Fruit fly (Drosophila melanogaster) whole organism, embryonic: ENCODE data around the gene msb1l.

Experiments
- CG10959 ChIP-seq: fragments of 200-800 bp; sonication (Bioruptor generic); IDR thresholded peaks from 2 replicates; pipeline ENCODE4 v1.3.6; 2022; ENCODE audit warnings: missing biosample characterization, missing genetic modification characterization
- CG11093 ChIP-seq: fragments of 200-800 bp; sonication (Bioruptor generic); IDR thresholded peaks from 3 replicates; pipeline ENCODE4 v1.3.6; 2022; ENCODE audit warnings: missing biosample characterization, missing genetic modification characterization
- CG11723 ChIP-seq: fragments of 200-800 bp; sonication (Bioruptor generic); optimal IDR thresholded peaks from 2 replicates; lab custom pipeline; 2017; ENCODE audit warnings: missing biosample characterization, mild to moderate bottlenecking, missing genetic modification characterization
- CG15514 ChIP-seq: fragments of 200-800 bp; sonication (Bioruptor generic); optimal IDR thresholded peaks from 3 replicates; lab custom pipeline; 2017; ENCODE audit warnings: missing biosample characterization, missing genetic modification characterization, mild to moderate bottlenecking, moderate library complexity, missing genetic modification reagents
- CG18011 ChIP-seq: fragments of 200-800 bp; sonication (Bioruptor generic); optimal IDR thresholded peaks from 2 replicates; lab custom pipeline; 2017; ENCODE audit warnings: missing biosample characterization, missing genetic modification characterization, mild to moderate bottlenecking, moderate library complexity, missing genotype
- CG2199 ChIP-seq: fragments of 200-800 bp; sonication (Bioruptor generic); IDR thresholded peaks from 3 replicates; pipeline ENCODE4 v1.3.6; 2022; ENCODE audit warnings: missing biosample characterization, missing genetic modification characterization
- CG30431 ChIP-seq: fragments of 200-800 bp; sonication (Bioruptor generic); optimal IDR thresholded peaks from 2 replicates; lab custom pipeline; 2017; ENCODE audit warnings: missing biosample characterization, missing genetic modification characterization
- CG34224 ChIP-seq: fragments of 200-800 bp; sonication (Bioruptor generic); IDR thresholded peaks from 3 replicates; pipeline ENCODE4 v1.3.6; 2022; ENCODE audit warnings: missing biosample characterization, missing genetic modification characterization; ENCODE audit not compliant: partially characterized antibody
- CG3847 ChIP-seq: fragments of 200-800 bp; sonication (Bioruptor generic); IDR thresholded peaks from 2 replicates; pipeline ENCODE4 v1.3.6; 2022; ENCODE audit warnings: missing biosample characterization, missing genetic modification characterization
- CG3995 ChIP-seq: fragments of 200-800 bp; sonication (Bioruptor generic); optimal IDR thresholded peaks from 3 replicates; lab custom pipeline; 2016; ENCODE audit warnings: missing biosample characterization, missing genetic modification characterization
- CG4360 ChIP-seq: fragments of 200-800 bp; sonication (Bioruptor generic); IDR thresholded peaks from 2 replicates; pipeline ENCODE4 v1.3.6; 2022; ENCODE audit warnings: missing biosample characterization, missing genetic modification characterization
- CG6254 ChIP-seq: fragments of 200-800 bp; sonication (Bioruptor generic); optimal IDR thresholded peaks from 3 replicates; lab custom pipeline; 2017; ENCODE audit warnings: mild to moderate bottlenecking, missing biosample characterization, missing genetic modification reagents, missing genetic modification characterization
- CG7745 ChIP-seq: fragments of 200-800 bp; sonication (Bioruptor generic); optimal IDR thresholded peaks from 2 replicates; lab custom pipeline; 2018; ENCODE audit warnings: missing biosample characterization, mild to moderate bottlenecking, missing genetic modification characterization, moderate library complexity
- CrebB ChIP-seq: fragments of 200-800 bp; sonication (Bioruptor generic); optimal IDR thresholded peaks from 3 replicates; lab custom pipeline; 2018; ENCODE audit warnings: missing biosample characterization, mild to moderate bottlenecking, missing genetic modification characterization
- D19B ChIP-seq: fragments of 200-800 bp; sonication (Bioruptor generic); optimal IDR thresholded peaks from 2 replicates; lab custom pipeline; 2017; ENCODE audit warnings: missing biosample characterization, mild to moderate bottlenecking, missing genetic modification characterization
- Deaf1 ChIP-seq: fragments of 200-800 bp; optimal IDR thresholded peaks from 3 replicates; lab custom pipeline; 2019; ENCODE audit warnings: missing biosample characterization, mild to moderate bottlenecking, missing genetic modification characterization, moderate library complexity
- E2f2 ChIP-seq: fragments of 200-800 bp; sonication (Bioruptor generic); IDR thresholded peaks from 2 replicates; pipeline ENCODE4 v1.3.6; 2022; ENCODE audit warnings: missing biosample characterization, missing genetic modification characterization
- HLH4C ChIP-seq: fragments of 200-800 bp; sonication (Bioruptor generic); IDR thresholded peaks from 3 replicates; pipeline ENCODE4 v1.3.6; 2022; ENCODE audit warnings: missing biosample characterization, missing genetic modification characterization; ENCODE audit not compliant: partially characterized antibody
- Jarid2 ChIP-seq: fragments of 200-800 bp; sonication (Bioruptor generic); optimal IDR thresholded peaks from 3 replicates; lab custom pipeline; 2017; ENCODE audit warnings: mild to moderate bottlenecking, missing biosample characterization, missing genetic modification reagents, missing genetic modification characterization
- Lpt ChIP-seq: fragments of >200 bp; optimal IDR thresholded peaks from 2 replicates; lab custom pipeline; 2018; ENCODE audit warnings: missing biosample characterization, missing genetic modification characterization
- Med ChIP-seq: fragments of 200-800 bp; sonication (Bioruptor generic); peaks from one replicate; lab custom pipeline; 2016; ENCODE audit warnings: missing biosample characterization, missing genetic modification characterization, mild to moderate bottlenecking, inconsistent platforms, moderate library complexity
- NC2α ChIP-seq: fragments of 200-800 bp; sonication (Bioruptor generic); optimal IDR thresholded peaks from 2 replicates; lab custom pipeline; 2016; ENCODE audit warnings: missing biosample characterization, missing genetic modification characterization
- NfI ChIP-seq: fragments of 200-800 bp; sonication (Bioruptor generic); optimal IDR thresholded peaks from 3 replicates; lab custom pipeline; 2018; ENCODE audit warnings: missing biosample characterization, mild to moderate bottlenecking, missing genetic modification characterization, moderate library complexity
- Ptx1 ChIP-seq: fragments of 200-800 bp; sonication (Bioruptor generic); IDR thresholded peaks from 2 replicates; pipeline ENCODE4 v1.3.6; 2022; ENCODE audit warnings: missing biosample characterization, missing genetic modification characterization
- Rfx ChIP-seq: fragments of 200-800 bp; sonication (Bioruptor generic); IDR thresholded peaks from 2 replicates; pipeline ENCODE4 v1.3.6; 2022; ENCODE audit warnings: missing biosample characterization, missing genetic modification characterization
- Trl ChIP-seq, 3 experiments: fragments of >200 bp in 2 of 3; fragments of 200-800 bp in 1 of 3; sonication (Bioruptor generic) in 1 of 3; optimal IDR thresholded peaks; 2 replicates in 1 of 3; 3 replicates in 2 of 3; lab custom pipeline; 2016 to 2017; ENCODE audit warnings: missing biosample characterization in 1 of 3, missing genetic modification characterization in 1 of 3
- abd-A ChIP-seq: fragments of 200-800 bp; sonication (Bioruptor generic); optimal IDR thresholded peaks from 3 replicates; lab custom pipeline; 2019; ENCODE audit warnings: missing biosample characterization, mild to moderate bottlenecking, missing genetic modification characterization, moderate library complexity
- ase ChIP-seq: fragments of 200-800 bp; sonication (Bioruptor generic); IDR thresholded peaks from 3 replicates; pipeline ENCODE4 v1.3.6; 2022; ENCODE audit warnings: missing biosample characterization, missing genetic modification characterization
- cg ChIP-seq: fragments of 200-800 bp; sonication (Bioruptor generic); optimal IDR thresholded peaks from 3 replicates; lab custom pipeline; 2019; ENCODE audit warnings: missing biosample characterization, mild to moderate bottlenecking, missing genetic modification characterization, moderate library complexity
- chinmo ChIP-seq: fragments of 200-800 bp; sonication (Bioruptor generic); IDR thresholded peaks from 4 replicates; pipeline ENCODE4 v1.3.6; 2022; ENCODE audit warnings: missing biosample characterization, missing genetic modification characterization; ENCODE audit not compliant: partially characterized antibody
- corto ChIP-seq: fragments of 200-800 bp; sonication (Bioruptor generic); optimal IDR thresholded peaks from 2 replicates; lab custom pipeline; 2016; ENCODE audit warnings: missing biosample characterization, mild to moderate bottlenecking, missing genetic modification characterization, moderate library complexity
- crp ChIP-seq, 2 experiments: fragments of 200-800 bp; sonication (Bioruptor generic); optimal IDR thresholded peaks; 2 replicates in 1 of 2; 3 replicates in 1 of 2; lab custom pipeline; 2017; ENCODE audit warnings: missing biosample characterization in 2 of 2, missing genetic modification characterization in 2 of 2, mild to moderate bottlenecking in 1 of 2, moderate library complexity in 1 of 2
- emc ChIP-seq: fragments of 200-800 bp; sonication (Bioruptor generic); optimal IDR thresholded peaks from 2 replicates; lab custom pipeline; 2016; ENCODE audit warnings: missing biosample characterization, missing genetic modification characterization
- ewg ChIP-seq: fragments of 200-800 bp; sonication (Bioruptor generic); optimal IDR thresholded peaks from 3 replicates; lab custom pipeline; 2017; ENCODE audit warnings: mild to moderate bottlenecking, missing biosample characterization, missing genetic modification reagents, missing genetic modification characterization
- exex ChIP-seq: fragments of 200-800 bp; sonication (Bioruptor generic); optimal IDR thresholded peaks from 4 replicates; lab custom pipeline; 2018; ENCODE audit warnings: missing biosample characterization, mild to moderate bottlenecking, missing genetic modification characterization, moderate library complexity
- fd102C ChIP-seq: fragments of 200-800 bp; sonication (Bioruptor generic); optimal IDR thresholded peaks from 2 replicates; lab custom pipeline; 2018; ENCODE audit warnings: missing biosample characterization, mild to moderate bottlenecking, missing genetic modification characterization, moderate library complexity
- fd64A ChIP-seq: fragments of 200-800 bp; sonication (Bioruptor generic); optimal IDR thresholded peaks from 3 replicates; lab custom pipeline; 2018; ENCODE audit warnings: missing biosample characterization, mild to moderate bottlenecking, missing genetic modification characterization
- gce ChIP-seq: fragments of 200-800 bp; sonication (Bioruptor generic); IDR thresholded peaks from 3 replicates; pipeline ENCODE4 v1.3.6; 2022; ENCODE audit warnings: missing biosample characterization, missing genetic modification characterization
- gfzf ChIP-seq: fragments of 200-800 bp; sonication (Bioruptor generic); optimal IDR thresholded peaks from 2 replicates; lab custom pipeline; 2016; ENCODE audit warnings: missing biosample characterization, mild to moderate bottlenecking, missing genetic modification characterization, moderate library complexity
- h ChIP-seq: fragments of >200 bp; optimal IDR thresholded peaks from 2 replicates; lab custom pipeline; 2017
- jumu ChIP-seq: fragments of 200-800 bp; sonication (Bioruptor generic); optimal IDR thresholded peaks from 3 replicates; lab custom pipeline; 2016; ENCODE audit warnings: missing biosample characterization, missing genetic modification characterization
- mirr ChIP-seq: fragments of 200-800 bp; sonication (Bioruptor generic); optimal IDR thresholded peaks from 3 replicates; lab custom pipeline; 2018; ENCODE audit warnings: missing biosample characterization, mild to moderate bottlenecking, missing genetic modification characterization
- nom ChIP-seq: fragments of 200-800 bp; sonication (Bioruptor generic); optimal IDR thresholded peaks from 2 replicates; lab custom pipeline; 2017; ENCODE audit warnings: missing biosample characterization, missing genetic modification characterization, mild to moderate bottlenecking, moderate library complexity, missing genetic modification reagents
- ranshi ChIP-seq: fragments of 200-800 bp; sonication (Bioruptor generic); IDR thresholded peaks from 2 replicates; pipeline ENCODE4 v1.3.6; 2022; ENCODE audit warnings: missing biosample characterization, missing genetic modification characterization
- salm ChIP-seq: fragments of 200-800 bp; sonication (Bioruptor generic); optimal IDR thresholded peaks from 2 replicates; lab custom pipeline; 2018; ENCODE audit warnings: missing biosample characterization, mild to moderate bottlenecking, missing genetic modification characterization
- sens ChIP-seq: fragments of 200-800 bp; sonication (Bioruptor generic); peaks from one replicate; lab custom pipeline; 2016; ENCODE audit warnings: missing biosample characterization, missing genetic modification characterization
- shn ChIP-seq: fragments of 200-800 bp; sonication (Bioruptor generic); optimal IDR thresholded peaks from 3 replicates; lab custom pipeline; 2016; ENCODE audit warnings: missing biosample characterization, missing genetic modification characterization
- slou ChIP-seq: fragments of 200-800 bp; sonication (Bioruptor generic); optimal IDR thresholded peaks from 3 replicates; lab custom pipeline; 2016; ENCODE audit warnings: missing biosample characterization, missing genetic modification characterization
- so ChIP-seq: fragments of 200-800 bp; sonication (Bioruptor generic); IDR thresholded peaks from 3 replicates; pipeline ENCODE4 v1.3.6; 2022; ENCODE audit warnings: missing biosample characterization, missing genetic modification characterization
- stwl ChIP-seq: fragments of 200-800 bp; sonication (Bioruptor generic); optimal IDR thresholded peaks from 3 replicates; lab custom pipeline; 2018; ENCODE audit warnings: missing biosample characterization, mild to moderate bottlenecking, missing genetic modification characterization, moderate library complexity
- zen2 ChIP-seq: fragments of 200-800 bp; sonication (Bioruptor generic); IDR thresholded peaks from 3 replicates; pipeline ENCODE4 v1.3.6; 2022; ENCODE audit warnings: missing biosample characterization, missing genetic modification characterization; ENCODE audit not compliant: partially characterized antibody

msb1l gene

DNA sequence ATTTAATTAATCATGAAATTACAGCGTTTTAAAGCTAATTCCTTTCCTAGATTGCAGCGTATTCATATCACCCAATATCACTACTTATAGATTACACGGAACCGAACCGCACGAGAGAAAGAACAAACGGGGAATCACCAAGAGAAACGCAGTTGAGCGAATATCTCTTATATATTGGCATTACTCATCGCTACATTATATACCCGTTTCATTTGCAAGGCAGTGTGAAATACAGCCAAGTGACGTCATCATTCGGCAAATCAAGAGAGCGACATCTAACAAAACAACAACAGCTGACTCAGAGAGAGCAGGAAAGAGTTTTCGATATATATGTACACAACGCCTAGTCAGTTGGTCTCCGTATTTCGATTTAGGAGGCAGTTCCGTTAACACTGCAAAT is 29.3 kb upstream of the msb1l start, which contains the start of gene Tep4 (continued):
- TF ChIP-seq CG30431 = no peak
- no peak for TF ChIP-seq salm (tag; lab: Kevin White, UChicago)
- TF ChIP-seq CG3995 = no peak
- peak; percentile 36 for TF ChIP-seq exex (tag; lab: Kevin White, UChicago)
- TF ChIP-seq shn = no peak
- TF ChIP-seq HLH4C (GFP tag; lab: Robert Waterston, UW) = no peak
- TF ChIP-seq fd102C (GFP tag; lab: Kevin White, UChicago) = no peak
- TF ChIP-seq crp (GFP tag; optimal IDR thresholded peaks at IDR 0.05; lab: Kevin White, UChicago) = peak in 1 of 2 experiments; percentile 44
- no peak; the same call in 2 of the 3 replicates for TF ChIP-seq so
- TF ChIP-seq CG34224 (GFP tag; lab: Robert Waterston, UW) = peak; percentile 36; the same call in 1 of the 3 replicates
- TF ChIP-seq h (lab: Kevin White, UChicago) = no peak
- TF ChIP-seq stwl (tag; lab: Kevin White, UChicago) = no peak
- TF ChIP-seq CG2199 (GFP tag; lab: Robert Waterston, UW) = 0 out of 3 replicates have a peak, but pooled peaks have one; percentile 6
- TF ChIP-seq Med (GFP tag; lab: Kevin White, UChicago) = peak; percentile 44
- no peak for TF ChIP-seq E2f2 (GFP tag; lab: Robert Waterston, UW)
- TF ChIP-seq gfzf = no peak
- TF ChIP-seq sens = peak; percentile 78
- TF ChIP-seq abd-A (tag; lab: Kevin White, UChicago) = no peak
- no peak for TF ChIP-seq Jarid2 (GFP tag; lab: Kevin White, UChicago)
- TF ChIP-seq ewg (GFP tag; lab: Kevin White, UChicago) = no peak
- no peak for TF ChIP-seq CG11093 (GFP tag; lab: Robert Waterston, UW)
- TF ChIP-seq Trl (optimal IDR thresholded peaks at IDR 0.05; lab: Kevin White, UChicago) = peak; percentile 59 to 87
- no peak for TF ChIP-seq Trl (GFP tag; optimal IDR thresholded peaks at IDR 0.05; lab: Kevin White, UChicago)
- no peak for TF ChIP-seq Rfx (GFP tag; lab: Robert Waterston, UW)
- no peak for TF ChIP-seq fd64A
- TF ChIP-seq NfI (GFP tag; lab: Kevin White, UChicago) = no peak
- TF ChIP-seq Ptx1 (GFP tag; lab: Robert Waterston, UW) = no peak
- TF ChIP-seq NC2α (GFP tag; lab: Kevin White, UChicago) = no peak
- no peak for TF ChIP-seq ase (GFP tag; lab: Robert Waterston, UW)
- no peak; the same call in 1 of the 2 replicates for TF ChIP-seq CG4360 (GFP tag; lab: Robert Waterston, UW)
- no peak for TF ChIP-seq CG11723 (GFP tag; lab: Kevin White, UChicago)
- TF ChIP-seq chinmo (GFP tag; lab: Robert Waterston, UW) = peak; percentile 92; the same call in 3 of the 4 replicates
- no peak for TF ChIP-seq emc (GFP tag; lab: Kevin White, UChicago)
- no peak for TF ChIP-seq ranshi (GFP tag; lab: Robert Waterston, UW)
- TF ChIP-seq D19B (GFP tag; lab: Kevin White, UChicago) = peak; percentile 43
- no peak for TF ChIP-seq CG3847 (GFP tag; lab: Robert Waterston, UW)
- no peak for TF ChIP-seq slou (GFP tag; lab: Kevin White, UChicago)
- no peak for TF ChIP-seq CG6254 (GFP tag; lab: Kevin White, UChicago)

DNA sequence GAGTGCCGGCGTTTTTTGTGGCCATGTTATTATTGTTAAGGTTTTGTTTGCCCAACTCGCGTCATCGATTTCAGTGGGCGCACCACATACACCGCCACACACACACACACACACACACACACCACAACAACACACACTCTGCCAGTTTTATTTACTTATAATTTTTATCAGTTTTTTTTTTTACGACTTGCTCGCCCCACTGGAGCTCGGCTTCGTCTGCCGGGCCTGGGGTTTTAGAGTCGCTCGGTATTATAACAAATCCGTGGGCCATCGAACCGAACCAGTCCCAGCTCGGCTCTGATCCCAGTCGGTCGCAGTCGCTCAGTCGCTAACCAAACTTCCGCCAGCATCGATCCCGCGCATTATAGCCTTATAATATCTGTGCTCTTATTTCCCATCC is 28.1 kb upstream of the msb1l start:
- TF ChIP-seq cg (peak; percentile 82), CG10959 (GFP tag; lab: Robert Waterston, UW) (no peak), nom (GFP tag; lab: Kevin White, UChicago) (peak; percentile 78), Jarid2 (GFP tag; lab: Kevin White, UChicago) (peak; percentile 81), CG18011 (GFP tag; lab: Kevin White, UChicago) (no peak), jumu (no peak), mirr (GFP tag; lab: Kevin White, UChicago) (peak; percentile 40), gce (0 out of 3 replicates have a peak, but pooled peaks have one; percentile 6), CrebB (tag; lab: Kevin White, UChicago) (peak; percentile 48), corto (GFP tag; lab: Kevin White, UChicago) (peak; percentile 35), CG7745 (tag; lab: Kevin White, UChicago) (peak; percentile 27), Lpt (GFP tag; lab: Kevin White, UChicago) (no peak), zen2 (GFP tag; lab: Robert Waterston, UW) (peak; percentile 19; the same call in 1 of the 3 replicates), CG15514 (GFP tag; lab: Kevin White, UChicago) (peak; percentile 54), Deaf1 (tag; lab: Kevin White, UChicago) (peak; percentile 95)
